Fruit fly (Drosophila melanogaster): Measurements from ENCODE around the gene RpL35A.

DNA sequence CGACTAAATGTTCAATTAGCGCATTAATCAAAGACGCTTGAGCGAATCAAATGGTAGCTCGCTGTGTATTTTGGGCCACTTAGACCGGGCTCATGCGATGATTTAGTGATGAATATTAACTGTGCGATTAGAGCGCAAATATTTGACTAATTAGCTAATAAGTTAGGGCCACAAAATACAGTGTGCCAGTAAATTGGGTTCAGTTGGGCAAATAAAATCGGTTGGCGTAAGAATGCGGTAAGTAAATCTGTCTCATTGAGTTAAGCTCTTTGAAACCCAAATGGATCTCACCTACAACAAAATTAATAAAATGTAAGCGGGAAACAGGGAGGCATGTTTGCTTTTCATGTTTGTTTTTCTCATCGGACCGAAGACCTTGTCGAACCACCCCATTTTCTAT, 46.4 kb downstream of the RpL35A start:
- no peak for TF ChIP-seq Jra (GFP tag; optimal IDR thresholded peaks at IDR 0.05)
- no peak for TF ChIP-seq usp (GFP tag; optimal IDR thresholded peaks at IDR 0.05)
- no peak for TF ChIP-seq rgr (GFP tag; optimal IDR thresholded peaks at IDR 0.05)
- no peak for TF ChIP-seq tai (GFP tag; optimal IDR thresholded peaks at IDR 0.05)
- no peak for TF ChIP-seq Hr83 (GFP tag; optimal IDR thresholded peaks at IDR 0.05; ENCODE audit: poor library complexity, severe bottlenecking)
- TF ChIP-seq Sp1 (GFP tag; optimal IDR thresholded peaks at IDR 0.05), result no peak
- TF ChIP-seq Abd-B (GFP tag; optimal IDR thresholded peaks at IDR 0.05), result no peak
- TF ChIP-seq pan (optimal IDR thresholded peaks at IDR 0.05), result no peak
- TF ChIP-seq Vsx2 (GFP tag; optimal IDR thresholded peaks at IDR 0.05; ENCODE audit: partially characterized antibody), result no peak
- TF ChIP-seq HLH106 (tag; optimal IDR thresholded peaks at IDR 0.05), result no peak
- no peak for TF ChIP-seq jim (GFP tag; optimal IDR thresholded peaks at IDR 0.05)
- TF ChIP-seq Hr78 (GFP tag; optimal IDR thresholded peaks at IDR 0.05), result no peak
